Fruit fly (Drosophila melanogaster) whole organism, embryonic: ENCODE data around the gene Sf3b6.
A peak's percentile ranks its signal among the peaks of the same experiment; 100 is the strongest.

Experiments
- Antp ChIP-seq: fragments of 200-800 bp; sonication (Bioruptor generic); optimal IDR thresholded peaks from 3 replicates; lab custom pipeline; 2016; ENCODE audit warnings: missing biosample characterization, missing genetic modification characterization
- Atf6 ChIP-seq: fragments of 200-800 bp; sonication (Bioruptor generic); IDR thresholded peaks from 2 replicates; pipeline ENCODE4 v1.3.6; 2022; ENCODE audit warnings: missing biosample characterization, missing genetic modification characterization
- CG10209 ChIP-seq: fragments of 200-800 bp; sonication (Bioruptor generic); optimal IDR thresholded peaks from 3 replicates; lab custom pipeline; 2017; ENCODE audit warnings: missing biosample characterization, mild to moderate bottlenecking, missing genetic modification characterization, missing genetic modification reagents
- CG10543 ChIP-seq: fragments of 200-800 bp; sonication (Bioruptor generic); optimal IDR thresholded peaks from 3 replicates; lab custom pipeline; 2017; ENCODE audit warnings: missing biosample characterization, mild to moderate bottlenecking, missing genetic modification characterization, moderate library complexity
- CG11456 ChIP-seq: fragments of 200-800 bp; sonication (Bioruptor generic); IDR thresholded peaks from 3 replicates; pipeline ENCODE4 v1.3.6; 2022; ENCODE audit warnings: missing biosample characterization, missing genetic modification characterization
- CG11695 ChIP-seq: fragments of 200-800 bp; sonication (Bioruptor generic); IDR thresholded peaks from 3 replicates; pipeline ENCODE4 v1.3.6; 2022; ENCODE audit warnings: missing biosample characterization, missing genetic modification characterization
- CG12299 ChIP-seq: fragments of 200-800 bp; sonication (Bioruptor generic); optimal IDR thresholded peaks from 2 replicates; lab custom pipeline; 2018; ENCODE audit warnings: missing biosample characterization, mild to moderate bottlenecking, missing genetic modification characterization
- CG12744 ChIP-seq: fragments of 200-800 bp; sonication (Bioruptor generic); optimal IDR thresholded peaks from 2 replicates; lab custom pipeline; 2016; ENCODE audit warnings: missing biosample characterization, missing genetic modification characterization
- CG12942 ChIP-seq: fragments of 200-800 bp; sonication (Bioruptor generic); optimal IDR thresholded peaks from 3 replicates; lab custom pipeline; 2016; ENCODE audit warnings: missing biosample characterization, missing genetic modification characterization
- CG15601 ChIP-seq: fragments of 200-800 bp; sonication (Bioruptor generic); optimal IDR thresholded peaks from 3 replicates; lab custom pipeline; 2019; ENCODE audit warnings: missing biosample characterization, mild to moderate bottlenecking, missing genetic modification characterization, moderate library complexity
- CG16863 ChIP-seq: fragments of 200-800 bp; sonication (Bioruptor generic); optimal IDR thresholded peaks from 3 replicates; lab custom pipeline; 2016; ENCODE audit warnings: missing biosample characterization, missing genetic modification characterization
- CG17359 ChIP-seq: fragments of 200-800 bp; sonication (Bioruptor generic); optimal IDR thresholded peaks from 3 replicates; lab custom pipeline; 2018; ENCODE audit warnings: missing biosample characterization, mild to moderate bottlenecking, missing genetic modification characterization, moderate library complexity
- CG3281 ChIP-seq: fragments of 200-800 bp; sonication (Bioruptor generic); optimal IDR thresholded peaks from 3 replicates; lab custom pipeline; 2017; ENCODE audit warnings: missing biosample characterization, mild to moderate bottlenecking, missing genetic modification characterization
- CG3847 ChIP-seq: fragments of 200-800 bp; sonication (Bioruptor generic); IDR thresholded peaks from 2 replicates; pipeline ENCODE4 v1.3.6; 2022; ENCODE audit warnings: missing biosample characterization, missing genetic modification characterization
- CG6689 ChIP-seq: fragments of 200-800 bp; sonication (Bioruptor generic); IDR thresholded peaks from 2 replicates; pipeline ENCODE4 v1.3.6; 2022; ENCODE audit warnings: missing biosample characterization, missing genetic modification characterization
- CG7928 ChIP-seq: fragments of 200-800 bp; sonication (Bioruptor generic); optimal IDR thresholded peaks from 2 replicates; lab custom pipeline; 2017; ENCODE audit warnings: missing biosample characterization, mild to moderate bottlenecking, missing genetic modification characterization
- CG8281 ChIP-seq: fragments of 200-800 bp; sonication (Bioruptor generic); optimal IDR thresholded peaks from 2 replicates; lab custom pipeline; 2018; ENCODE audit warnings: missing biosample characterization, mild to moderate bottlenecking, missing genetic modification characterization, moderate library complexity
- CG8388 ChIP-seq: fragments of 200-800 bp; sonication (Bioruptor generic); optimal IDR thresholded peaks from 2 replicates; lab custom pipeline; 2019; ENCODE audit warnings: missing biosample characterization, mild to moderate bottlenecking, missing genetic modification characterization, moderate library complexity
- CTCF ChIP-seq: fragments of 200-800 bp; sonication (Bioruptor generic); optimal IDR thresholded peaks from 2 replicates; lab custom pipeline; 2017; ENCODE audit warnings: missing biosample characterization, mild to moderate bottlenecking, missing genetic modification characterization, moderate library complexity
- Dip2 ChIP-seq: fragments of 200-800 bp; sonication (Bioruptor generic); IDR thresholded peaks from 2 replicates; pipeline ENCODE4 v1.3.6; 2022; ENCODE audit warnings: missing biosample characterization, missing genetic modification characterization
- Dref ChIP-seq: fragments of 200-800 bp; sonication (Bioruptor generic); IDR thresholded peaks from 2 replicates; pipeline ENCODE4 v1.3.6; 2022; ENCODE audit warnings: missing biosample characterization, missing genetic modification characterization
- E2f1 ChIP-seq: fragments of 200-800 bp; sonication (Bioruptor generic); IDR thresholded peaks from 2 replicates; pipeline ENCODE4 v1.3.6; 2022; ENCODE audit warnings: missing biosample characterization, missing genetic modification characterization
- GATAe ChIP-seq: fragments of 200-800 bp; sonication (Bioruptor generic); conservative IDR thresholded peaks from 2 replicates; pipeline ENCODE4 v1.3.6; 2022; ENCODE audit warnings: missing biosample characterization, missing genetic modification characterization
- HLH4C ChIP-seq: fragments of 200-800 bp; sonication (Bioruptor generic); IDR thresholded peaks from 3 replicates; pipeline ENCODE4 v1.3.6; 2022; ENCODE audit warnings: missing biosample characterization, missing genetic modification characterization; ENCODE audit not compliant: partially characterized antibody
- Hmx ChIP-seq: fragments of 200-800 bp; sonication (Bioruptor generic); optimal IDR thresholded peaks from 2 replicates; lab custom pipeline; 2016; ENCODE audit warnings: missing biosample characterization, missing genetic modification characterization
- Lpt ChIP-seq: fragments of >200 bp; optimal IDR thresholded peaks from 2 replicates; lab custom pipeline; 2018; ENCODE audit warnings: missing biosample characterization, missing genetic modification characterization
- MBD-R2 ChIP-seq: fragments of 200-800 bp; sonication (Bioruptor generic); IDR thresholded peaks from 2 replicates; pipeline ENCODE4 v1.3.6; 2022; ENCODE audit warnings: missing biosample characterization, missing genetic modification characterization
- PHDP ChIP-seq: fragments of 200-800 bp; sonication (Bioruptor generic); optimal IDR thresholded peaks from 3 replicates; lab custom pipeline; 2018; ENCODE audit warnings: missing biosample characterization, mild to moderate bottlenecking, missing genetic modification characterization, moderate library complexity
- Rx ChIP-seq: fragments of 200-800 bp; sonication (Bioruptor generic); IDR thresholded peaks from 2 replicates; pipeline ENCODE4 v1.3.6; 2022; ENCODE audit warnings: missing biosample characterization, missing genetic modification characterization
- Tbp ChIP-seq: fragments of >200 bp; optimal IDR thresholded peaks from 2 replicates; lab custom pipeline; 2018; ENCODE audit warnings: missing biosample characterization, missing genetic modification characterization
- ac ChIP-seq: fragments of 200-800 bp; sonication (Bioruptor generic); optimal IDR thresholded peaks from 3 replicates; lab custom pipeline; 2017; ENCODE audit warnings: missing biosample characterization, mild to moderate bottlenecking, missing genetic modification characterization
- aop ChIP-seq: fragments of 200-800 bp; sonication (Bioruptor generic); IDR thresholded peaks from 2 replicates; pipeline ENCODE4 v1.3.6; 2022; ENCODE audit warnings: missing biosample characterization, missing genetic modification characterization
- dan ChIP-seq: fragments of 200-800 bp; sonication (Bioruptor generic); IDR thresholded peaks from 2 replicates; pipeline ENCODE4 v1.3.6; 2022; ENCODE audit warnings: missing biosample characterization, missing genetic modification characterization
- disco-r ChIP-seq: fragments of 200-800 bp; sonication (Bioruptor generic); optimal IDR thresholded peaks from 2 replicates; lab custom pipeline; 2016; ENCODE audit warnings: missing biosample characterization, missing genetic modification characterization
- dpn ChIP-seq, 2 experiments: fragments of 200-800 bp; sonication (Bioruptor generic); optimal IDR thresholded peaks; 3 replicates each; lab custom pipeline; 2016; ENCODE audit warnings: missing biosample characterization in 2 of 2, missing genetic modification characterization in 2 of 2
- en ChIP-seq: fragments of 200-800 bp; sonication (Bioruptor generic); optimal IDR thresholded peaks from 2 replicates; lab custom pipeline; 2016; ENCODE audit warnings: missing biosample characterization, missing genetic modification characterization
- grn ChIP-seq: fragments of 200-800 bp; sonication (Bioruptor generic); optimal IDR thresholded peaks from 3 replicates; lab custom pipeline; 2017; ENCODE audit warnings: missing biosample characterization, missing genetic modification characterization
- gro ChIP-seq: fragments of 200-800 bp; sonication (Bioruptor generic); optimal IDR thresholded peaks from 2 replicates; lab custom pipeline; 2016; ENCODE audit warnings: missing biosample characterization, missing genetic modification characterization
- hb ChIP-seq: fragments of 200-800 bp; sonication (Bioruptor generic); IDR thresholded peaks from 3 replicates; pipeline ENCODE4 v1.3.6; 2022; ENCODE audit warnings: missing biosample characterization, missing genetic modification characterization; ENCODE audit not compliant: partially characterized antibody
- jigr1 ChIP-seq: fragments of 200-800 bp; sonication (Bioruptor generic); IDR thresholded peaks from 3 replicates; pipeline ENCODE4 v1.3.6; 2022; ENCODE audit warnings: missing biosample characterization, missing genetic modification characterization
- oc ChIP-seq: fragments of 200-800 bp; sonication (Bioruptor generic); optimal IDR thresholded peaks from 2 replicates; lab custom pipeline; 2018; ENCODE audit warnings: missing biosample characterization, mild to moderate bottlenecking, missing genetic modification characterization, moderate library complexity
- odd ChIP-seq: fragments of 200-800 bp; sonication (Bioruptor generic); optimal IDR thresholded peaks from 2 replicates; lab custom pipeline; 2017; ENCODE audit warnings: missing biosample characterization, mild to moderate bottlenecking, missing genetic modification characterization
- pfk ChIP-seq: fragments of 200-800 bp; sonication (Bioruptor generic); optimal IDR thresholded peaks from 2 replicates; lab custom pipeline; 2018; ENCODE audit warnings: missing biosample characterization, mild to moderate bottlenecking, missing genetic modification characterization, moderate library complexity
- sens ChIP-seq: fragments of 200-800 bp; sonication (Bioruptor generic); peaks from one replicate; lab custom pipeline; 2016; ENCODE audit warnings: missing biosample characterization, missing genetic modification characterization
- tna ChIP-seq: fragments of 200-800 bp; sonication (Bioruptor generic); IDR thresholded peaks from 2 replicates; pipeline ENCODE4 v1.3.6; 2022; ENCODE audit warnings: missing biosample characterization, missing genetic modification characterization; ENCODE audit not compliant: partially characterized antibody
- tx ChIP-seq: fragments of 200-800 bp; sonication (Bioruptor generic); optimal IDR thresholded peaks from 2 replicates; lab custom pipeline; 2016; ENCODE audit warnings: missing biosample characterization, missing genetic modification characterization
- vnd ChIP-seq: fragments of 200-800 bp; sonication (Bioruptor generic); IDR thresholded peaks from 3 replicates; pipeline ENCODE4 v1.3.6; 2022; ENCODE audit warnings: missing biosample characterization, missing genetic modification characterization; ENCODE audit not compliant: partially characterized antibody
- vvl ChIP-seq: fragments of 200-800 bp; sonication (Bioruptor generic); IDR thresholded peaks from 2 replicates; pipeline ENCODE4 v1.3.6; 2022; ENCODE audit warnings: missing biosample characterization, missing genetic modification characterization
- wek ChIP-seq: fragments of 200-800 bp; sonication (Bioruptor generic); optimal IDR thresholded peaks from 3 replicates; lab custom pipeline; 2018; ENCODE audit warnings: missing biosample characterization, mild to moderate bottlenecking, missing genetic modification characterization, moderate library complexity
- zf30C ChIP-seq: fragments of 200-800 bp; sonication (Bioruptor generic); optimal IDR thresholded peaks from 3 replicates; lab custom pipeline; 2018; ENCODE audit warnings: missing biosample characterization, mild to moderate bottlenecking, missing genetic modification characterization

Gene Sf3b6

dm6 chr3L:6188995-6189927 lies 3.7 kb downstream of the Sf3b6 start, which contains the start of the genes D19A and CG7386 (continued):
- TF ChIP-seq HLH4C (GFP tag; lab: Robert Waterston, UW) (peak; percentile 51; the same call in 2 of the 3 replicates), CG8281 (tag; lab: Kevin White, UChicago) (no peak), CTCF (no peak), CG16863 (GFP tag; lab: Kevin White, UChicago) (peak; percentile 32), oc (tag; lab: Kevin White, UChicago) (no peak), E2f1 (GFP tag; lab: Robert Waterston, UW) (peak; percentile 59), Dref (GFP tag; lab: Robert Waterston, UW) (0 out of 2 replicates have a peak, but pooled peaks have one; percentile 28), CG11695 (GFP tag; lab: Robert Waterston, UW) (peak; percentile 52; the same call in 1 of the 3 replicates), CG7928 (peak; percentile 89), CG3847 (GFP tag; lab: Robert Waterston, UW) (peak; percentile 51), GATAe (GFP tag; lab: Robert Waterston, UW) (no peak), vvl (GFP tag; lab: Robert Waterston, UW) (peak; percentile 97), CG6689 (GFP tag; lab: Robert Waterston, UW) (peak; percentile 75), ac (GFP tag; lab: Kevin White, UChicago) (no peak), Atf6 (GFP tag; lab: Robert Waterston, UW) (peak; percentile 36; the same call in 1 of the 2 replicates), CG12942 (GFP tag; lab: Kevin White, UChicago) (no peak), CG12299 (tag; lab: Kevin White, UChicago) (no peak), disco-r (GFP tag; lab: Kevin White, UChicago) (no peak), hb (GFP tag; lab: Robert Waterston, UW) (no peak), Lpt (no peak), tna (GFP tag; lab: Robert Waterston, UW) (no peak), en (GFP tag; lab: Kevin White, UChicago) (no peak), wek (GFP tag; lab: Kevin White, UChicago) (peak; percentile 11), dan (GFP tag; lab: Robert Waterston, UW) (no peak), Antp (peak; percentile 68), tx (GFP tag; lab: Kevin White, UChicago) (peak; percentile 1), zf30C (peak; percentile 87), gro (GFP tag; lab: Kevin White, UChicago) (no peak), aop (GFP tag; lab: Robert Waterston, UW) (no peak), CG3281 (GFP tag; lab: Kevin White, UChicago) (peak; percentile 38), sens (peak; percentile 83), dpn (GFP tag; optimal IDR thresholded peaks at IDR 0.05; lab: Kevin White, UChicago) (peak; percentile 33 to 62), CG15601 (tag; lab: Kevin White, UChicago) (peak; percentile 20), CG8388 (GFP tag; lab: Kevin White, UChicago) (peak; percentile 30), Tbp (GFP tag; lab: Kevin White, UChicago) (no peak), CG10543 (GFP tag; lab: Kevin White, UChicago) (peak; percentile 48), CG10209 (GFP tag; lab: Kevin White, UChicago) (no peak), PHDP (tag; lab: Kevin White, UChicago) (peak; percentile 68), CG17359 (peak; percentile 44), grn (peak; percentile 76), jigr1 (GFP tag; lab: Robert Waterston, UW) (no peak), vnd (GFP tag; lab: Robert Waterston, UW) (no peak), pfk (GFP tag; lab: Kevin White, UChicago) (no peak), Dip2 (GFP tag; lab: Robert Waterston, UW) (no peak), CG12744 (GFP tag; lab: Kevin White, UChicago) (no peak), MBD-R2 (GFP tag; lab: Robert Waterston, UW) (peak; percentile 92), Rx (GFP tag; lab: Robert Waterston, UW) (peak; percentile 44; the same call in 1 of the 2 replicates), odd (no peak), CG11456 (GFP tag; lab: Robert Waterston, UW) (peak; percentile 78), Hmx (GFP tag; lab: Kevin White, UChicago) (no peak)
